Worm (Caenorhabditis elegans) whole organism, L1 larva: ENCODE data around the gene K07F5.6.

Source experiments
- aha-1 ChIP-seq: fragments of 150-350 bp; optimal IDR thresholded peaks from 2 replicates; lab custom pipeline; 2014; ENCODE audit warnings: missing biosample characterization, missing genetic modification characterization
- aly-2 ChIP-seq: fragments of 150-350 bp; optimal IDR thresholded peaks from 2 replicates; lab custom pipeline; 2014; ENCODE audit warnings: missing biosample characterization, missing genetic modification characterization
- dpl-1 ChIP-seq, 3 experiments: fragments of 150-350 bp in 2 of 3; sonication (generic microtip) in 1 of 3; optimal IDR thresholded peaks; 2 replicates each; lab custom pipeline; 2014 to 2017; ENCODE audit warnings: missing biosample characterization in 3 of 3, missing genetic modification characterization in 3 of 3, missing genetic modification reagents in 3 of 3
- efl-1 ChIP-seq, 4 experiments: fragments of 150-350 bp; optimal IDR thresholded peaks in 3 of 4; peaks in 1 of 4; 1 replicate in 1 of 4; 2 replicates in 3 of 4; lab custom pipeline; 2014; ENCODE audit warnings: missing biosample characterization in 2 of 4, missing genetic modification characterization in 2 of 4, missing genetic modification reagents in 2 of 4
- hlh-4 ChIP-seq: sonication (generic microtip); optimal IDR thresholded peaks from 2 replicates; lab custom pipeline; 2016; ENCODE audit warnings: mild to moderate bottlenecking, missing genetic modification characterization, missing compliant biosample characterization
- lin-39 ChIP-seq: fragments of 150-350 bp; optimal IDR thresholded peaks from 2 replicates; lab custom pipeline; 2014; ENCODE audit warnings: missing biosample characterization, missing genetic modification reagents, missing genetic modification characterization
- nhr-11 ChIP-seq: fragments of 150-350 bp; optimal IDR thresholded peaks from 2 replicates; lab custom pipeline; 2014; ENCODE audit warnings: missing biosample characterization, missing genetic modification characterization
- nhr-28 ChIP-seq: fragments of 150-350 bp; optimal IDR thresholded peaks from 2 replicates; lab custom pipeline; 2014; ENCODE audit warnings: missing biosample characterization, missing genetic modification characterization
- rnt-1 ChIP-seq: sonication (generic microtip); optimal IDR thresholded peaks from 2 replicates; lab custom pipeline; 2016; ENCODE audit warnings: mild to moderate bottlenecking, missing genetic modification characterization, moderate library complexity, missing compliant biosample characterization
- sox-4 ChIP-seq: sonication (generic microtip); optimal IDR thresholded peaks from 2 replicates; lab custom pipeline; 2016; ENCODE audit warnings: missing genetic modification characterization, missing compliant biosample characterization
- sptf-1 ChIP-seq: fragments of 150-350 bp; optimal IDR thresholded peaks from 2 replicates; lab custom pipeline; 2014; ENCODE audit warnings: missing biosample characterization, missing genetic modification characterization
- unc-62 ChIP-seq: fragments of 150-350 bp; optimal IDR thresholded peaks from 2 replicates; lab custom pipeline; 2014; ENCODE audit warnings: missing biosample characterization, missing genetic modification reagents, missing genetic modification characterization
- unc-98 ChIP-seq: fragments of 200-800 bp; sonication (Bioruptor generic); IDR thresholded peaks from 2 replicates; pipeline ENCODE4 v1.3.6; 2022; ENCODE audit warnings: missing genetic modification characterization, missing compliant biosample characterization

- TF ChIP-seq sox-4 (tag; lab: Kevin White, UChicago) = no peak
- TF ChIP-seq efl-1 (optimal IDR thresholded peaks at IDR 0.05; lab: Kevin White, UChicago) = no peak
- no peak for TF ChIP-seq efl-1 (GFP tag; optimal IDR thresholded peaks at IDR 0.05 in 1 of 2; lab: Kevin White, UChicago)
- TF ChIP-seq sptf-1 (tag; lab: Kevin White, UChicago) = no peak
- no peak for TF ChIP-seq aha-1 (tag; lab: Kevin White, UChicago)
- TF ChIP-seq unc-62 (GFP tag; lab: Kevin White, UChicago) = no peak
- no peak for TF ChIP-seq lin-39 (tag; lab: Kevin White, UChicago)
- no peak for TF ChIP-seq dpl-1 (GFP tag; optimal IDR thresholded peaks at IDR 0.05; lab: Kevin White, UChicago)
- no peak for TF ChIP-seq aly-2 (tag; lab: Kevin White, UChicago)
- TF ChIP-seq nhr-11 = no peak
- no peak for TF ChIP-seq rnt-1 (tag; lab: Kevin White, UChicago)
- TF ChIP-seq nhr-28 (tag; lab: Kevin White, UChicago) = no peak
- TF ChIP-seq unc-98 (GFP tag; lab: Robert Waterston, UW) = no peak
- no peak for TF ChIP-seq hlh-4
Measured at ce11 chrIV:9833337-9833736, 13.1 kb downstream of the K07F5.6 start.
